Fruit fly (Drosophila melanogaster): ENCODE results near the gene Hel89B.

The Hel89B gene

DNA sequence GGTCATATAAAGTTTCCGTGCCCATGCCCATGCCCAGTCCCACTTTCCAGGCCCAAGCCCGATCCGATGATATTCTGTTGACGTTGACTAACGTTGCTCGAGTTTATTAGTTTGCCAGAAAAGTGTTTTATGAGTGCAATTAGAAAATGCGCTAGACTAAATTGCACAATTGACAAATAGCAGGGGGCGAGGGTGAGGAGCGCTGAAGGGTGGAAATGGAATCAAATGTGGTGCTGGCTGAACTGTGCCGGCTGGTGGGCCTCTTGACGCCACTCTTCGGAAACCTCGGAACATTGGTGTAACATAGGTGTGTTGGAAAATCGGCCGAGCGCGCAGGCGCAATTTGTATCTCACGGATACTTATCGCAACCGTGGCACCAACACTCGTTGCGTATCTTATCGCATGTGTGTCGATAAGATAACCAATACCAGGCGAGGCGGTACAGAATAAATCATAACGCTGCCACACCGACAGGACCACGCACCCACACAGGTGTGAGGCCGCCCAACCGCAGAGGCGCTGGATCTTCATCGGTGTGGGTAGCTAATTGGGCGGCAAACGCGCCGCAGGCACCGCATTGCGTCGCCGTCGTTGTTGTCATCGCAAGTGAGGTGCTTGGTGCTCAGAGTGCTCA is 38.7 kb downstream of the Hel89B start (continued):
- peak; percentile 6 for TF ChIP-seq CG15601 (tag; optimal IDR thresholded peaks at IDR 0.05)
- TF ChIP-seq row (GFP tag; IDR thresholded peaks at IDR 0.05) = no peak
- no peak for TF ChIP-seq gro (GFP tag; optimal IDR thresholded peaks at IDR 0.05)
- TF ChIP-seq psq (GFP tag; optimal IDR thresholded peaks at IDR 0.05) = no peak
- no peak for TF ChIP-seq CG4282 (GFP tag; optimal IDR thresholded peaks at IDR 0.05)
- TF ChIP-seq CG34422 (GFP tag; IDR thresholded peaks at IDR 0.05) = no peak
- TF ChIP-seq pros (GFP tag; optimal IDR thresholded peaks at IDR 0.05) = no peak
- peak; percentile 30 for TF ChIP-seq Sox100B (GFP tag; optimal IDR thresholded peaks at IDR 0.05)
- TF ChIP-seq CG15073 (GFP tag; optimal IDR thresholded peaks at IDR 0.05) = no peak
- no peak for TF ChIP-seq H15 (GFP tag; IDR thresholded peaks at IDR 0.05)
- TF ChIP-seq gcm2 (GFP tag; optimal IDR thresholded peaks at IDR 0.05) = no peak
- peak; percentile 36 for TF ChIP-seq CG6254 (GFP tag; optimal IDR thresholded peaks at IDR 0.05)
- no peak for TF ChIP-seq Hr3 (GFP tag; optimal IDR thresholded peaks at IDR 0.05)
- TF ChIP-seq crol (GFP tag; IDR thresholded peaks at IDR 0.05) = peak; percentile 73
- no peak for TF ChIP-seq Jarid2 (GFP tag; optimal IDR thresholded peaks at IDR 0.05)
- TF ChIP-seq fd102C (GFP tag; optimal IDR thresholded peaks at IDR 0.05) = no peak
- no peak for TF ChIP-seq peb (GFP tag; IDR thresholded peaks at IDR 0.05)
- peak; percentile 33 for TF ChIP-seq ash1 (GFP tag; optimal IDR thresholded peaks at IDR 0.05)
- TF ChIP-seq CG1792 (GFP tag; optimal IDR thresholded peaks at IDR 0.05) = no peak
- TF ChIP-seq CG16815 (GFP tag; optimal IDR thresholded peaks at IDR 0.05) = no peak
- TF ChIP-seq Ravus (GFP tag; IDR thresholded peaks at IDR 0.05) = no peak
- TF ChIP-seq tin (GFP tag; optimal IDR thresholded peaks at IDR 0.05) = no peak
- no peak for TF ChIP-seq CG17359 (tag; optimal IDR thresholded peaks at IDR 0.05)
- no peak for TF ChIP-seq schlank (tag; optimal IDR thresholded peaks at IDR 0.05)
- no peak for TF ChIP-seq CkIIα-i1 (GFP tag; IDR thresholded peaks at IDR 0.05)
- TF ChIP-seq cad (GFP tag; optimal IDR thresholded peaks at IDR 0.05) = no peak
- TF ChIP-seq slbo (GFP tag; IDR thresholded peaks at IDR 0.05) = 0 out of 2 replicates have a peak, but pooled peaks have one; percentile 3
- peak; percentile 2 for TF ChIP-seq PHDP (tag; optimal IDR thresholded peaks at IDR 0.05)
- TF ChIP-seq pho (GFP tag; optimal IDR thresholded peaks at IDR 0.05) = no peak
- 0 out of 3 replicates have a peak, but pooled peaks have one; percentile 6 for TF ChIP-seq ase (GFP tag; IDR thresholded peaks at IDR 0.05)
- no peak for TF ChIP-seq CG11456 (GFP tag; IDR thresholded peaks at IDR 0.05)
- TF ChIP-seq Antp (GFP tag; optimal IDR thresholded peaks at IDR 0.05) = no peak
- TF ChIP-seq bowl (GFP tag; IDR thresholded peaks at IDR 0.05) = no peak
- TF ChIP-seq run (tag; optimal IDR thresholded peaks at IDR 0.05) = no peak
- no peak for TF ChIP-seq yki (optimal IDR thresholded peaks at IDR 0.05)
- TF ChIP-seq CG13424 (tag; optimal IDR thresholded peaks at IDR 0.05) = peak; percentile 15
- TF ChIP-seq CG7963 (GFP tag; IDR thresholded peaks at IDR 0.05; ENCODE audit: partially characterized antibody) = no peak
- TF ChIP-seq nerfin-2 (GFP tag; IDR thresholded peaks at IDR 0.05; ENCODE audit: partially characterized antibody) = no peak
- TF ChIP-seq Bdp1 (GFP tag; optimal IDR thresholded peaks at IDR 0.05) = no peak
- TF ChIP-seq HHEX (GFP tag; optimal IDR thresholded peaks at IDR 0.05) = peak; percentile 29
- no peak for TF ChIP-seq Opbp (GFP tag; IDR thresholded peaks at IDR 0.05; ENCODE audit: partially characterized antibody)
- no peak for TF ChIP-seq CTCF (GFP tag; optimal IDR thresholded peaks at IDR 0.05)
- TF ChIP-seq CG32772 (GFP tag; IDR thresholded peaks at IDR 0.05) = no peak
- TF ChIP-seq sob (GFP tag; IDR thresholded peaks at IDR 0.05) = no peak
- no peak for TF ChIP-seq ken (GFP tag; IDR thresholded peaks at IDR 0.05)
- TF ChIP-seq CG6854 (GFP tag; optimal IDR thresholded peaks at IDR 0.05) = peak; percentile 21
- TF ChIP-seq cato (GFP tag; optimal IDR thresholded peaks at IDR 0.05; ENCODE audit: borderline replicate concordance) = no peak
- TF ChIP-seq Hmx (GFP tag; optimal IDR thresholded peaks at IDR 0.05) = no peak
- no peak for TF ChIP-seq tap (tag; optimal IDR thresholded peaks at IDR 0.05)
- no peak for TF ChIP-seq Hr39 (optimal IDR thresholded peaks at IDR 0.05)
- TF ChIP-seq CG11504 (tag; optimal IDR thresholded peaks at IDR 0.05) = no peak
- TF ChIP-seq C15 (GFP tag; IDR thresholded peaks at IDR 0.05) = no peak
- no peak for TF ChIP-seq her (GFP tag; optimal IDR thresholded peaks at IDR 0.05)
